Worm (Caenorhabditis elegans): ENCODE measurements around the gene ufd-3.

DNA sequence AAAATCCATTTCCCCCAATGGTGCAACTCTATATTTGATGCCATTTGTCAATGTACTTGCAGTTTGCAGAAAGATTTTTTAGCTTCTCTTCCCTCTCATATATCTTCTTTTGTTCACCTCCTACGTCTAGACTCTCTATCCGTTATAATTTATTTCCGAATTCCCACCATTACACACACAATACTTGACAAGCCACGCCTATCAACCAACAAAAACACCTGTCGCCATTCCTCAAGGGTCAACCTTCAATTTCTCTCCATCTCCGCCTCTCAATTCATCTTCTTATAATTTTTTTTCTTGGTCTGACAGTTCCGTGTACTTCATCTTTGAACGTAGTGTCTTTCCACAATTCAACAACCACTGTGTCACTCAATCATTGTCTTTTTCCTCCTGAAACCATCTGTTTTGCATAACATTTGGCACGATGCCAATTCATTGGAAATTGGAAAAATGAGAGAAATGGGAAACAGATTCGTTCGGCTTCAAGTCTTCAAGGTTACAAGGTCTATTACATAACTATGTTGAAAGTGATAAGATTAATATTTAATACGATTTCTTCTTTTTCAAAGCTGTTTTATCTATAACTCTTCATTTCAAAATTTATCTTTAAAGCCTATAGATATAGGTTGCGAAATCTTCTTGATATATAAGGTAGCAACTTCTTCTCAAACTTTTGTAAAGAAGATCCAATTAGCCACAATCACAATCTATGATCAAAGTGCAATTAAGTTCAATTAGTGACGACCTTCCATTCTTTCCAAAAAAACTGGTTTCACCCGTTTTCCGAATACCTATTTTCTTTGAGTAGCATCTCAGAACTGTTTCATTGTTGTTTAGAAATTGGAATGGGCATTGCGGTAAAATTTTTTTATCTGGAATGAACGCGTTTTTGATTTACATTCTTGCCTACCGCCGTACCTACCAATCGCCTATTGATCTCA is 46.4 kb downstream of the ufd-3 start:
- TF ChIP-seq ama-1 (optimal IDR thresholded peaks at IDR 0.05) (no peak), ceh-48 (tag; optimal IDR thresholded peaks at IDR 0.05) (no peak), ceh-34 (tag; optimal IDR thresholded peaks at IDR 0.05) (no peak)
